Worm (Caenorhabditis elegans): ENCODE data around the gene str-3.

str-3 gene

ce11 chrIV:11051963-11052362 lies 48.2 kb downstream of the str-3 start:
- TF ChIP-seq rnt-1 (tag; optimal IDR thresholded peaks at IDR 0.05) = no peak
- no peak for TF ChIP-seq hlh-8 (tag; optimal IDR thresholded peaks at IDR 0.05)
- TF ChIP-seq fkh-10 (GFP tag; optimal IDR thresholded peaks at IDR 0.05) = no peak
- TF ChIP-seq C38D4.7 (GFP tag; optimal IDR thresholded peaks at IDR 0.05) = no peak

DNA sequence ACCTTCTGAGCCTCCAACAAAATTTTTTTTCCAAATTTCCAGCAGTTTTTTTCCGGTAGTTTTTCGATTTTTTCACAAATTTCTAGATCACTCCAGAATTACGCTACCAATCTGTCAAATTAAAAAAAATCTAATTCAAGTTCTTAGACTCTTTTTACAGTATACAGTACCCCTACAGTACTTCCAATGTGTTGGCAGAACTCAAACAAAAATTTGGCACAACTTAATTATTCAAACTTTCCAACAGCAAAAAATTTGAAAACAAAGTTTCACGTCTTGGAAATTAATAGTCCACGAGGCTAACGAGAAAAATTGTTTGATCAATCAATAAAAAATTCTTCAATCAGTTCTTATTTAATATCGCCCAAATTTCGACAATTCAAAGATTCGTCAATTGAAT lies 50.4 kb downstream of the str-3 start, which contains the start of gene F36H1.3:
F36H1.3 (plus strand) TSS at position 323 of the 400 bp plus-strand sequence.
- TF ChIP-seq K02D7.2 (tag; optimal IDR thresholded peaks at IDR 0.05) (no peak), ets-4 (tag; optimal IDR thresholded peaks at IDR 0.05) (no peak), ceh-34 (tag; optimal IDR thresholded peaks at IDR 0.05) (no peak), odd-2 (tag; optimal IDR thresholded peaks at IDR 0.05) (no peak), madf-2 (tag; optimal IDR thresholded peaks at IDR 0.05) (no peak)

DNA sequence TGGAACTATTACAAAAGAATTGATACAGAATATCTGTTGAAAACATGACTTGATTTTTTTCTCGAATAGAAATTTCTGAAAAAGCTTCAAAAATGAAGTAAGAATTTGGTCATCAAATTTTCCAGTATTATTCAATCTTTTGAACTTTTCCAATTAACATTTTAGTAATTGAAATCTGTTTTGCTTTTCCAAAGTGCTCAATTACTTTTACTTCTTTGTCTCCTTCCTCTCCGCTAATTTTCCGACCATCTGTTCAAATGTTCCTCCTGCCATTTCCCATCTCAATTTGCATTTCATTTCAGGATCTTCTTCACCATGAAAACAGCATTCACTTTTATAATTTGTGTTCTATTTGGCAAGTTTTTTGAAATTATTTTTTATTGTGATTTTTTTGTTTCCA lies 51.3 kb downstream of the str-3 start, which contains the start of gene F36H1.11:
F36H1.11 (plus strand) TSS at position 301 of the 400 bp plus-strand sequence.
- TF ChIP-seq lim-6 (tag; optimal IDR thresholded peaks at IDR 0.05) (no peak), unc-42 (tag; optimal IDR thresholded peaks at IDR 0.05) (peak; percentile 44), K09A11.1 (tag; optimal IDR thresholded peaks at IDR 0.05; ENCODE audit: insufficient read depth) (no peak), sox-2 (GFP tag; IDR thresholded peaks at IDR 0.05) (no peak), hlh-8 (tag; optimal IDR thresholded peaks at IDR 0.05) (no peak), K02D7.2 (tag; optimal IDR thresholded peaks at IDR 0.05) (no peak)
